Worm (Caenorhabditis elegans) whole organism, late embryonic: Measurements from ENCODE around the gene hsp-4.

Experiments
- ceh-9 ChIP-seq: sonication (generic microtip); optimal IDR thresholded peaks from 2 replicates; lab custom pipeline; 2016; ENCODE audit warnings: mild to moderate bottlenecking, missing genetic modification characterization, inconsistent platforms, missing compliant biosample characterization
- elt-2 ChIP-seq: sonication (generic microtip); optimal IDR thresholded peaks from 2 replicates; lab custom pipeline; 2016; ENCODE audit warnings: missing genetic modification reagents, missing genetic modification characterization, missing compliant biosample characterization
- pag-3 ChIP-seq: sonication (generic microtip); optimal IDR thresholded peaks from 2 replicates; lab custom pipeline; 2016; ENCODE audit warnings: missing compliant biosample characterization, missing genetic modification characterization, borderline replicate concordance
- sox-2 ChIP-seq: fragments of 200-800 bp; sonication (Bioruptor generic); IDR thresholded peaks from 2 replicates; pipeline ENCODE4 v1.3.6; 2022; ENCODE audit warnings: missing genetic modification reagents, missing genetic modification characterization, missing compliant biosample characterization

- no peak for TF ChIP-seq sox-2 (GFP tag; lab: Robert Waterston, UW)
- no peak for TF ChIP-seq elt-2 (tag; lab: Kevin White, UChicago)
- TF ChIP-seq pag-3, result no peak
- TF ChIP-seq ceh-9 (tag; lab: Kevin White, UChicago), result no peak
Measured at ce11 chrII:7357176-7357575, 4.7 kb upstream of the hsp-4 start.
